Fruit fly (Drosophila melanogaster): ENCODE results near the gene CG15432.
A peak's percentile ranks its signal among the peaks of the same experiment; 100 is the strongest.

Gene CG15432

dm6 chr2L:4442010-4442587, at the start of gene CG15432, which contains the start of gene Sfp24F (continued):
- TF ChIP-seq CG7839 (tag; optimal IDR thresholded peaks at IDR 0.05) (no peak), sisA (GFP tag; IDR thresholded peaks at IDR 0.05) (no peak), Tbp (GFP tag; optimal IDR thresholded peaks at IDR 0.05) (no peak), Myb (GFP tag; optimal IDR thresholded peaks at IDR 0.05) (peak; percentile 94), ato (GFP tag; IDR thresholded peaks at IDR 0.05; ENCODE audit: partially characterized antibody) (0 out of 2 replicates have a peak, but pooled peaks have one; percentile 11), CG6813 (GFP tag; optimal IDR thresholded peaks at IDR 0.05) (no peak), cg (GFP tag; optimal IDR thresholded peaks at IDR 0.05) (no peak), sqz (GFP tag; optimal IDR thresholded peaks at IDR 0.05) (no peak), CG31224 (GFP tag; IDR thresholded peaks at IDR 0.05) (no peak), Scr (GFP tag; IDR thresholded peaks at IDR 0.05; ENCODE audit: partially characterized antibody) (peak; percentile 65), CHES-1-like (GFP tag; optimal IDR thresholded peaks at IDR 0.05) (peak; percentile 5), chinmo (GFP tag; IDR thresholded peaks at IDR 0.05; ENCODE audit: partially characterized antibody) (no peak), amos (GFP tag; IDR thresholded peaks at IDR 0.05; ENCODE audit: partially characterized antibody) (peak; percentile 55; the same call in 1 of the 2 replicates), lab (GFP tag; optimal IDR thresholded peaks at IDR 0.05) (no peak), Doc3 (GFP tag; IDR thresholded peaks at IDR 0.05; ENCODE audit: partially characterized antibody) (0 out of 3 replicates have a peak, but pooled peaks have one; percentile 34), CG31365 (tag; optimal IDR thresholded peaks at IDR 0.05) (no peak), gem (tag; optimal IDR thresholded peaks at IDR 0.05) (no peak), Fer1 (GFP tag; optimal IDR thresholded peaks at IDR 0.05) (no peak), bcd (GFP tag; optimal IDR thresholded peaks at IDR 0.05) (no peak), Dp (GFP tag; optimal IDR thresholded peaks at IDR 0.05) (peak; percentile 67), caup (GFP tag; optimal IDR thresholded peaks at IDR 0.05; ENCODE audit: severe bottlenecking) (no peak), pan (optimal IDR thresholded peaks at IDR 0.05) (no peak), pan (GFP tag; optimal IDR thresholded peaks at IDR 0.05 in 1 of 2, IDR thresholded peaks at IDR 0.05 in 1 of 2) (no peak), lilli (GFP tag; optimal IDR thresholded peaks at IDR 0.05) (no peak), CG2202 (tag; optimal IDR thresholded peaks at IDR 0.05) (no peak), Oli (tag; optimal IDR thresholded peaks at IDR 0.05) (no peak), CG11696 (GFP tag; IDR thresholded peaks at IDR 0.05) (no peak), CG9609 (GFP tag; optimal IDR thresholded peaks at IDR 0.05) (no peak), dan (GFP tag; IDR thresholded peaks at IDR 0.05) (no peak), slbo (GFP tag; IDR thresholded peaks at IDR 0.05) (no peak), CG14667 (GFP tag; IDR thresholded peaks at IDR 0.05) (no peak), nerfin-1 (tag; optimal IDR thresholded peaks at IDR 0.05) (no peak), CG13775 (GFP tag; optimal IDR thresholded peaks at IDR 0.05) (no peak), Opbp (GFP tag; IDR thresholded peaks at IDR 0.05; ENCODE audit: partially characterized antibody) (peak; percentile 39; the same call in 1 of the 3 replicates), CG10209 (GFP tag; optimal IDR thresholded peaks at IDR 0.05) (no peak), h (optimal IDR thresholded peaks at IDR 0.05) (no peak), D19B (GFP tag; optimal IDR thresholded peaks at IDR 0.05) (no peak), Dll (GFP tag; IDR thresholded peaks at IDR 0.05; ENCODE audit: partially characterized antibody) (peak; percentile 73), CG11560 (tag; IDR thresholded peaks at IDR 0.05) (peak; percentile 98), CG18764 (GFP tag; optimal IDR thresholded peaks at IDR 0.05) (no peak), trh (GFP tag; optimal IDR thresholded peaks at IDR 0.05) (no peak), CG5953 (GFP tag; IDR thresholded peaks at IDR 0.05) (no peak), CG16813 (GFP tag; IDR thresholded peaks at IDR 0.05; ENCODE audit: partially characterized antibody) (peak; percentile 43; the same call in 1 of the 3 replicates), Fer2 (tag; optimal IDR thresholded peaks at IDR 0.05) (no peak), Elba2 (GFP tag; optimal IDR thresholded peaks at IDR 0.05) (no peak), CG33213 (GFP tag; optimal IDR thresholded peaks at IDR 0.05) (no peak), CG2678 (tag; optimal IDR thresholded peaks at IDR 0.05) (no peak), pzg (GFP tag; optimal IDR thresholded peaks at IDR 0.05) (peak; percentile 56), BEAF-32 (GFP tag; optimal IDR thresholded peaks at IDR 0.05) (peak; percentile 62)
